Worm (Caenorhabditis elegans) whole organism, young adult: ENCODE data around the gene slcf-1.
A peak's percentile ranks its signal among the peaks of the same experiment; 100 is the strongest.

ENCODE experiments used
- B0019.2 ChIP-seq: fragments of 200-800 bp; sonication (Bioruptor generic); conservative IDR thresholded peaks from 2 replicates; pipeline ENCODE4 v1.3.6; 2022; ENCODE audit warnings: missing genetic modification reagents, missing genetic modification characterization, missing compliant biosample characterization
- B0261.1 ChIP-seq: sonication (generic microtip); optimal IDR thresholded peaks from 2 replicates; lab custom pipeline; 2016; ENCODE audit warnings: mild to moderate bottlenecking, missing genetic modification characterization, moderate library complexity, missing compliant biosample characterization
- F10E7.11 ChIP-seq: sonication (generic microtip); optimal IDR thresholded peaks from 2 replicates; lab custom pipeline; 2017; ENCODE audit warnings: mild to moderate bottlenecking, missing genetic modification characterization, moderate library complexity, missing compliant biosample characterization
- F22D6.2 ChIP-seq: sonication (generic microtip); optimal IDR thresholded peaks from 2 replicates; lab custom pipeline; 2016; ENCODE audit warnings: mild to moderate bottlenecking, missing genetic modification characterization, missing compliant biosample characterization
- F33H1.4 ChIP-seq: fragments of 200-800 bp; sonication (Bioruptor generic); IDR thresholded peaks from 2 replicates; pipeline ENCODE4 v1.3.6; 2022; ENCODE audit warnings: missing genetic modification reagents, missing genetic modification characterization, missing compliant biosample characterization
- F37B4.10 ChIP-seq: fragments of 200-800 bp; sonication (Bioruptor generic); IDR thresholded peaks from 2 replicates; pipeline ENCODE4 v1.3.6; 2022; ENCODE audit warnings: missing genetic modification characterization, missing compliant biosample characterization
- K11D2.4 ChIP-seq: fragments of 200-800 bp; sonication (Bioruptor generic); IDR thresholded peaks from 2 replicates; pipeline ENCODE4 v1.3.6; 2022; ENCODE audit warnings: missing genetic modification reagents, missing genetic modification characterization, missing compliant biosample characterization
- T26A5.8 ChIP-seq: sonication (generic microtip); optimal IDR thresholded peaks from 2 replicates; lab custom pipeline; 2016; ENCODE audit warnings: missing genetic modification characterization, missing compliant biosample characterization
- Y56A3A.18 ChIP-seq: fragments of 200-800 bp; sonication (Bioruptor generic); IDR thresholded peaks from 2 replicates; pipeline ENCODE4 v1.3.6; 2022; ENCODE audit warnings: missing genetic modification reagents, missing genetic modification characterization, missing compliant biosample characterization
- Y79H2A.3 ChIP-seq: fragments of 200-800 bp; sonication (Bioruptor generic); conservative IDR thresholded peaks from 2 replicates; pipeline ENCODE4 v1.3.6; 2022; ENCODE audit warnings: missing genetic modification reagents, missing genetic modification characterization, missing compliant biosample characterization
- ama-1 ChIP-seq, 3 experiments: fragments of 150-350 bp in 1 of 3; sonication (generic microtip) in 2 of 3; optimal IDR thresholded peaks; 2 replicates each; lab custom pipeline; 2014 to 2018; ENCODE audit warnings: missing biosample characterization in 2 of 3, missing genetic modification characterization in 2 of 3, missing genetic modification reagents in 2 of 3
- aptf-2 ChIP-seq: fragments of 200-800 bp; sonication (Bioruptor generic); conservative IDR thresholded peaks from 2 replicates; pipeline ENCODE4 v1.3.6; 2022; ENCODE audit warnings: missing genetic modification reagents, missing genetic modification characterization, missing compliant biosample characterization
- athp-1 ChIP-seq: sonication (generic microtip); optimal IDR thresholded peaks from 2 replicates; lab custom pipeline; 2017; ENCODE audit warnings: mild to moderate bottlenecking, missing genetic modification characterization, missing compliant biosample characterization
- attf-3 ChIP-seq: fragments of 200-800 bp; sonication (Bioruptor generic); conservative IDR thresholded peaks from 2 replicates; pipeline ENCODE4 v1.3.6; 2022; ENCODE audit warnings: missing genetic modification reagents, missing genetic modification characterization, missing compliant biosample characterization
- attf-5 ChIP-seq: fragments of 200-800 bp; sonication (Bioruptor generic); optimal IDR thresholded peaks from 2 replicates; lab custom pipeline; 2018; ENCODE audit warnings: mild to moderate bottlenecking, missing genetic modification characterization, missing compliant biosample characterization
- attf-6 ChIP-seq: fragments of 200-800 bp; sonication (Bioruptor generic); IDR thresholded peaks from 2 replicates; pipeline ENCODE4 v1.3.6; 2022; ENCODE audit warnings: missing genetic modification reagents, missing genetic modification characterization, missing compliant biosample characterization
- bed-2 ChIP-seq: fragments of 200-800 bp; sonication (Bioruptor generic); IDR thresholded peaks from 2 replicates; pipeline ENCODE4 v1.3.6; 2022; ENCODE audit warnings: missing genetic modification reagents, missing genetic modification characterization, missing compliant biosample characterization
- ceh-58 ChIP-seq: fragments of 200-800 bp; sonication (Bioruptor generic); IDR thresholded peaks from 2 replicates; pipeline ENCODE4 v1.3.6; 2022; ENCODE audit warnings: missing genetic modification characterization, missing compliant biosample characterization
- ceh-91 ChIP-seq: fragments of 200-800 bp; sonication (Bioruptor generic); IDR thresholded peaks from 2 replicates; pipeline ENCODE4 v1.3.6; 2022; ENCODE audit warnings: missing genetic modification reagents, missing genetic modification characterization, missing compliant biosample characterization
- dox-1 ChIP-seq: fragments of 200-800 bp; sonication (Bioruptor generic); IDR thresholded peaks from 2 replicates; pipeline ENCODE4 v1.3.6; 2022; ENCODE audit warnings: missing genetic modification reagents, missing genetic modification characterization, missing compliant biosample characterization
- dpff-1 ChIP-seq: sonication (generic microtip); optimal IDR thresholded peaks from 2 replicates; lab custom pipeline; 2017; ENCODE audit warnings: mild to moderate bottlenecking, missing genetic modification characterization, missing compliant biosample characterization
- gei-17 ChIP-seq: fragments of 200-800 bp; sonication (Bioruptor generic); optimal IDR thresholded peaks from 2 replicates; lab custom pipeline; 2018; ENCODE audit warnings: mild to moderate bottlenecking, missing genetic modification characterization, missing compliant biosample characterization
- hlh-12 ChIP-seq: sonication (generic microtip); optimal IDR thresholded peaks from 2 replicates; lab custom pipeline; 2016; ENCODE audit warnings: missing genetic modification characterization, missing compliant biosample characterization
- hlh-26 ChIP-seq: fragments of 200-800 bp; sonication (Bioruptor generic); conservative IDR thresholded peaks from 2 replicates; pipeline ENCODE4 v1.3.6; 2022; ENCODE audit warnings: missing genetic modification reagents, missing genetic modification characterization, missing compliant biosample characterization
- hmg-20 ChIP-seq: fragments of 200-800 bp; sonication (Bioruptor generic); IDR thresholded peaks from 2 replicates; pipeline ENCODE4 v1.3.6; 2022; ENCODE audit warnings: missing genetic modification reagents, missing genetic modification characterization, missing compliant biosample characterization
- hrde-1 ChIP-seq: sonication (generic microtip); optimal IDR thresholded peaks from 2 replicates; lab custom pipeline; 2016; ENCODE audit warnings: missing genetic modification characterization, mild to moderate bottlenecking, missing compliant biosample characterization, moderate library complexity, missing genotype, missing genetic modification reagents, borderline replicate concordance
- lag-1 ChIP-seq: fragments of 200-800 bp; sonication (Bioruptor generic); IDR thresholded peaks from 2 replicates; pipeline ENCODE4 v1.3.6; 2022; ENCODE audit warnings: missing genetic modification reagents, missing genetic modification characterization, missing compliant biosample characterization
- lin-54 ChIP-seq: fragments of 200-800 bp; sonication (Bioruptor generic); optimal IDR thresholded peaks from 2 replicates; lab custom pipeline; 2018; ENCODE audit warnings: mild to moderate bottlenecking, missing genetic modification characterization, missing compliant biosample characterization
- lsy-27 ChIP-seq: sonication (generic microtip); optimal IDR thresholded peaks from 2 replicates; lab custom pipeline; 2017; ENCODE audit warnings: missing genetic modification characterization, mild to moderate bottlenecking, missing compliant biosample characterization, antibody characterized with exemption, missing genotype, borderline replicate concordance; ENCODE audit not compliant: insufficient read depth
- madf-3 ChIP-seq: fragments of 200-800 bp; sonication (Bioruptor generic); IDR thresholded peaks from 2 replicates; pipeline ENCODE4 v1.3.6; 2022; ENCODE audit warnings: missing genetic modification reagents, missing genetic modification characterization, missing compliant biosample characterization
- madf-8 ChIP-seq: fragments of 200-800 bp; sonication (Bioruptor generic); conservative IDR thresholded peaks from 2 replicates; pipeline ENCODE4 v1.3.6; 2022; ENCODE audit warnings: missing genetic modification reagents, missing genetic modification characterization, missing compliant biosample characterization
- mel-28 ChIP-seq: sonication (generic microtip); optimal IDR thresholded peaks from 2 replicates; lab custom pipeline; 2016; ENCODE audit warnings: borderline replicate concordance, mild to moderate bottlenecking, missing genetic modification characterization, missing compliant biosample characterization
- mxl-1 ChIP-seq: sonication (generic microtip); optimal IDR thresholded peaks from 2 replicates; lab custom pipeline; 2016; ENCODE audit warnings: missing genetic modification characterization, missing compliant biosample characterization
- nfya-2 ChIP-seq: fragments of 200-800 bp; sonication (Bioruptor generic); IDR thresholded peaks from 2 replicates; pipeline ENCODE4 v1.3.6; 2022; ENCODE audit warnings: missing genetic modification reagents, missing genetic modification characterization, missing compliant biosample characterization
- nhr-27 ChIP-seq: fragments of 200-800 bp; sonication (Bioruptor generic); optimal IDR thresholded peaks from 2 replicates; lab custom pipeline; 2018; ENCODE audit warnings: mild to moderate bottlenecking, missing genetic modification characterization, moderate library complexity, missing compliant biosample characterization
- nhr-90 ChIP-seq: sonication (generic microtip); optimal IDR thresholded peaks from 2 replicates; lab custom pipeline; 2016; ENCODE audit warnings: missing genotype, mild to moderate bottlenecking, missing genetic modification characterization, missing compliant biosample characterization
- pha-4 ChIP-seq: fragments of 150-350 bp; sonication (generic microtip); optimal IDR thresholded peaks from 2 replicates; lab custom pipeline; 2014; ENCODE audit warnings: missing biosample characterization, missing genetic modification reagents, missing genetic modification characterization
- sea-2 ChIP-seq: fragments of 200-800 bp; sonication (Bioruptor generic); IDR thresholded peaks from 2 replicates; pipeline ENCODE4 v1.3.6; 2022; ENCODE audit warnings: missing genetic modification characterization, missing compliant biosample characterization
- snpc-1.1 ChIP-seq: sonication (generic microtip); optimal IDR thresholded peaks from 2 replicates; lab custom pipeline; 2017; ENCODE audit warnings: missing genetic modification characterization, mild to moderate bottlenecking, missing compliant biosample characterization, antibody characterized with exemption, moderate library complexity, missing genotype, missing genetic modification reagents; ENCODE audit not compliant: insufficient read depth
- snpc-4 ChIP-seq, 5 experiments: fragments of 150-350 bp in 1 of 5; sonication (generic microtip) in 4 of 5; optimal IDR thresholded peaks; 2 replicates each; lab custom pipeline; 2014 to 2018; ENCODE audit warnings: missing genetic modification characterization in 5 of 5, missing biosample characterization in 3 of 5, antibody characterized with exemption in 2 of 5, mild to moderate bottlenecking in 2 of 5, missing compliant biosample characterization in 2 of 5, missing genotype in 2 of 5, moderate library complexity in 2 of 5, missing genetic modification reagents in 1 of 5
- sptf-2 ChIP-seq: fragments of 200-800 bp; sonication (Bioruptor generic); optimal IDR thresholded peaks from 2 replicates; lab custom pipeline; 2018; ENCODE audit warnings: mild to moderate bottlenecking, missing genetic modification characterization, missing compliant biosample characterization
- tlf-1 ChIP-seq: fragments of 200-800 bp; sonication (Bioruptor generic); optimal IDR thresholded peaks from 2 replicates; lab custom pipeline; 2018; ENCODE audit warnings: mild to moderate bottlenecking, missing genetic modification characterization, missing compliant biosample characterization
- unc-130 ChIP-seq: sonication (generic microtip); optimal IDR thresholded peaks from 2 replicates; lab custom pipeline; 2016; ENCODE audit warnings: missing genetic modification reagents, missing genetic modification characterization, missing compliant biosample characterization
- zfh-2 ChIP-seq: fragments of 200-800 bp; sonication (Bioruptor generic); conservative IDR thresholded peaks from 2 replicates; pipeline ENCODE4 v1.3.6; 2022; ENCODE audit warnings: missing genetic modification reagents, missing genetic modification characterization, missing compliant biosample characterization
- ztf-26 ChIP-seq: sonication (generic microtip); optimal IDR thresholded peaks from 2 replicates; lab custom pipeline; 2017; ENCODE audit warnings: missing genetic modification characterization, missing compliant biosample characterization
- ztf-28 ChIP-seq: fragments of 200-800 bp; sonication (Bioruptor generic); IDR thresholded peaks from 2 replicates; pipeline ENCODE4 v1.3.6; 2022; ENCODE audit warnings: missing genetic modification reagents, missing genetic modification characterization, missing compliant biosample characterization

The slcf-1 gene

ce11 chrX:10568385-10569149 lies 39.5 kb downstream of the slcf-1 start (continued):
- TF ChIP-seq B0019.2 (GFP tag; lab: Robert Waterston, UW) = no peak
- TF ChIP-seq ztf-28 (GFP tag; lab: Robert Waterston, UW) = no peak
- TF ChIP-seq tlf-1 = peak; percentile 62
- peak; percentile 34 for TF ChIP-seq pha-4 (tag; lab: Kevin White, UChicago)
- TF ChIP-seq Y56A3A.18 (GFP tag; lab: Robert Waterston, UW) = peak; percentile 76; the same call in 1 of the 2 replicates
- TF ChIP-seq F10E7.11 (tag; lab: Kevin White, UChicago) = no peak
- TF ChIP-seq lin-54 (GFP tag; lab: Kevin White, UChicago) = no peak
- TF ChIP-seq mel-28 = no peak
- TF ChIP-seq lag-1 = 0 out of 2 replicates have a peak, but pooled peaks have one; percentile 84
- TF ChIP-seq hmg-20 = peak; percentile 44; the same call in 1 of the 2 replicates
- peak; percentile 88 for TF ChIP-seq gei-17
- TF ChIP-seq zfh-2 (GFP tag; lab: Robert Waterston, UW) = peak; percentile 100
- no peak for TF ChIP-seq snpc-1.1 (tag; lab: Kevin White, UChicago)
- TF ChIP-seq madf-3 (GFP tag; lab: Robert Waterston, UW) = no peak
- no peak for TF ChIP-seq unc-130 (GFP tag; lab: Kevin White, UChicago)
- peak; percentile 59 for TF ChIP-seq K11D2.4
- TF ChIP-seq hlh-26 (GFP tag; lab: Robert Waterston, UW) = no peak
- no peak for TF ChIP-seq T26A5.8 (tag; lab: Kevin White, UChicago)
- peak; percentile 45 for TF ChIP-seq ama-1 (optimal IDR thresholded peaks at IDR 0.05; lab: Kevin White, UChicago)
- no peak for TF ChIP-seq ama-1 (GFP tag; optimal IDR thresholded peaks at IDR 0.05; lab: Kevin White, UChicago)
- TF ChIP-seq ceh-91 (GFP tag; lab: Robert Waterston, UW) = no peak
- peak; percentile 88 for TF ChIP-seq ztf-26 (tag; lab: Kevin White, UChicago)
- peak; percentile 91 for TF ChIP-seq dox-1 (GFP tag; lab: Robert Waterston, UW)
- TF ChIP-seq Y79H2A.3 (GFP tag; lab: Robert Waterston, UW) = no peak
- no peak for TF ChIP-seq hrde-1 (tag; lab: Kevin White, UChicago)
- peak; percentile 39; the same call in 1 of the 2 replicates for TF ChIP-seq bed-2 (GFP tag; lab: Robert Waterston, UW)
- TF ChIP-seq B0261.1 (tag; lab: Kevin White, UChicago) = peak; percentile 17
- no peak for TF ChIP-seq attf-6
- TF ChIP-seq lsy-27 (tag; lab: Kevin White, UChicago) = no peak
- peak; percentile 50 for TF ChIP-seq F22D6.2 (tag; lab: Kevin White, UChicago)
- TF ChIP-seq nfya-2 (GFP tag; lab: Robert Waterston, UW) = no peak
- peak; percentile 22 for TF ChIP-seq dpff-1 (tag; lab: Kevin White, UChicago)
- peak; percentile 81 for TF ChIP-seq mxl-1
- TF ChIP-seq ceh-58 (GFP tag; lab: Robert Waterston, UW) = no peak
- TF ChIP-seq snpc-4 (GFP tag; optimal IDR thresholded peaks at IDR 0.05; lab: Kevin White, UChicago) = peak; percentile 49
- TF ChIP-seq snpc-4 (tag; optimal IDR thresholded peaks at IDR 0.05; lab: Kevin White, UChicago) = peak; percentile 39 to 79 (median 64)
- peak; percentile 95 for TF ChIP-seq attf-5 (GFP tag; lab: Kevin White, UChicago)
- peak; percentile 73 for TF ChIP-seq nhr-90
- TF ChIP-seq F33H1.4 (GFP tag; lab: Robert Waterston, UW) = no peak
- no peak for TF ChIP-seq madf-8
- no peak for TF ChIP-seq hlh-12 (tag; lab: Kevin White, UChicago)
- no peak for TF ChIP-seq F37B4.10
- no peak for TF ChIP-seq attf-3 (GFP tag; lab: Robert Waterston, UW)
- peak; percentile 53 for TF ChIP-seq athp-1 (tag; lab: Kevin White, UChicago)
- TF ChIP-seq nhr-27 (tag; lab: Kevin White, UChicago) = no peak
- TF ChIP-seq aptf-2 (GFP tag; lab: Robert Waterston, UW) = no peak
- no peak for TF ChIP-seq sea-2
- TF ChIP-seq sptf-2 (GFP tag; lab: Kevin White, UChicago) = peak; percentile 58
